Worm (Caenorhabditis elegans) whole organism, young adult: ENCODE data around the gene ZC513.3.

Experiments
- B0336.3 ChIP-seq: fragments of 200-800 bp; sonication (Bioruptor generic); IDR thresholded peaks from 2 replicates; pipeline ENCODE4 v1.3.6; 2022; ENCODE audit warnings: missing genetic modification characterization, missing compliant biosample characterization
- F37B4.10 ChIP-seq: fragments of 200-800 bp; sonication (Bioruptor generic); IDR thresholded peaks from 2 replicates; pipeline ENCODE4 v1.3.6; 2022; ENCODE audit warnings: missing genetic modification characterization, missing compliant biosample characterization
- K11D2.4 ChIP-seq: fragments of 200-800 bp; sonication (Bioruptor generic); IDR thresholded peaks from 2 replicates; pipeline ENCODE4 v1.3.6; 2022; ENCODE audit warnings: missing genetic modification reagents, missing genetic modification characterization, missing compliant biosample characterization
- K12H6.12 ChIP-seq: fragments of 200-800 bp; sonication (Bioruptor generic); optimal IDR thresholded peaks from 2 replicates; lab custom pipeline; 2018; ENCODE audit warnings: mild to moderate bottlenecking, missing genetic modification characterization, missing compliant biosample characterization
- Y53G8AR.9 ChIP-seq: fragments of 200-800 bp; sonication (Bioruptor generic); conservative IDR thresholded peaks from 2 replicates; pipeline ENCODE4 v1.3.6; 2022; ENCODE audit warnings: missing genetic modification reagents, missing genetic modification characterization, missing compliant biosample characterization
- Y56A3A.18 ChIP-seq: fragments of 200-800 bp; sonication (Bioruptor generic); IDR thresholded peaks from 2 replicates; pipeline ENCODE4 v1.3.6; 2022; ENCODE audit warnings: missing genetic modification reagents, missing genetic modification characterization, missing compliant biosample characterization
- ZK185.1 ChIP-seq: sonication (generic microtip); optimal IDR thresholded peaks from 2 replicates; lab custom pipeline; 2016; ENCODE audit warnings: mild to moderate bottlenecking, missing genetic modification characterization, missing compliant biosample characterization; ENCODE audit not compliant: poor library complexity, severe bottlenecking
- akir-1 ChIP-seq: fragments of 200-800 bp; sonication (Bioruptor generic); optimal IDR thresholded peaks from 2 replicates; lab custom pipeline; 2018; ENCODE audit warnings: mild to moderate bottlenecking, missing genetic modification characterization, moderate library complexity, missing compliant biosample characterization
- ama-1 ChIP-seq, 3 experiments: fragments of 150-350 bp in 1 of 3; sonication (generic microtip) in 2 of 3; optimal IDR thresholded peaks; 2 replicates each; lab custom pipeline; 2014 to 2018; ENCODE audit warnings: missing biosample characterization in 2 of 3, missing genetic modification characterization in 2 of 3, missing genetic modification reagents in 2 of 3
- atf-7 ChIP-seq: sonication (generic microtip); optimal IDR thresholded peaks from 2 replicates; lab custom pipeline; 2017; ENCODE audit warnings: mild to moderate bottlenecking, missing genetic modification characterization, missing compliant biosample characterization
- attf-5 ChIP-seq: fragments of 200-800 bp; sonication (Bioruptor generic); optimal IDR thresholded peaks from 2 replicates; lab custom pipeline; 2018; ENCODE audit warnings: mild to moderate bottlenecking, missing genetic modification characterization, missing compliant biosample characterization
- cebp-1 ChIP-seq, 2 experiments: fragments of 200-800 bp in 1 of 2; sonication (Bioruptor generic) in 1 of 2; sonication (generic microtip) in 1 of 2; IDR thresholded peaks in 1 of 2; optimal IDR thresholded peaks in 1 of 2; 2 replicates each; pipeline versions ENCODE4 v1.3.6 to Lab custom; 2017 to 2022; ENCODE audit warnings: missing compliant biosample characterization in 2 of 2, missing genetic modification characterization in 2 of 2, mild to moderate bottlenecking in 1 of 2, missing genetic modification reagents in 1 of 2, moderate library complexity in 1 of 2
- die-1 ChIP-seq: sonication (generic microtip); optimal IDR thresholded peaks from 2 replicates; lab custom pipeline; 2016; ENCODE audit warnings: missing genotype, mild to moderate bottlenecking, missing genetic modification characterization, missing compliant biosample characterization
- dox-1 ChIP-seq: fragments of 200-800 bp; sonication (Bioruptor generic); IDR thresholded peaks from 2 replicates; pipeline ENCODE4 v1.3.6; 2022; ENCODE audit warnings: missing genetic modification reagents, missing genetic modification characterization, missing compliant biosample characterization
- egrh-3 ChIP-seq: fragments of 200-800 bp; sonication (Bioruptor generic); IDR thresholded peaks from 2 replicates; pipeline ENCODE4 v1.3.6; 2022; ENCODE audit warnings: missing genetic modification reagents, missing genetic modification characterization, missing compliant biosample characterization
- ekl-4 ChIP-seq: fragments of 200-800 bp; sonication (Bioruptor generic); IDR thresholded peaks from 2 replicates; pipeline ENCODE4 v1.3.6; 2022; ENCODE audit warnings: missing genetic modification reagents, missing genetic modification characterization, missing compliant biosample characterization
- ets-4 ChIP-seq: fragments of 200-800 bp; sonication (Bioruptor generic); optimal IDR thresholded peaks from 2 replicates; lab custom pipeline; 2018; ENCODE audit warnings: mild to moderate bottlenecking, missing genetic modification characterization, missing compliant biosample characterization
- hlh-12 ChIP-seq: sonication (generic microtip); optimal IDR thresholded peaks from 2 replicates; lab custom pipeline; 2016; ENCODE audit warnings: missing genetic modification characterization, missing compliant biosample characterization
- hmg-1.2 ChIP-seq: fragments of 200-800 bp; sonication (Bioruptor generic); IDR thresholded peaks from 2 replicates; pipeline ENCODE4 v1.3.6; 2022; ENCODE audit warnings: missing genetic modification reagents, missing genetic modification characterization, missing compliant biosample characterization
- hmg-20 ChIP-seq: fragments of 200-800 bp; sonication (Bioruptor generic); IDR thresholded peaks from 2 replicates; pipeline ENCODE4 v1.3.6; 2022; ENCODE audit warnings: missing genetic modification reagents, missing genetic modification characterization, missing compliant biosample characterization
- let-607 ChIP-seq, 2 experiments: fragments of 200-800 bp in 1 of 2; sonication (Bioruptor generic) in 1 of 2; sonication (generic microtip) in 1 of 2; optimal IDR thresholded peaks; 2 replicates each; lab custom pipeline; 2016 to 2018; ENCODE audit warnings: mild to moderate bottlenecking in 2 of 2, missing compliant biosample characterization in 2 of 2, missing genetic modification characterization in 2 of 2, moderate library complexity in 2 of 2, missing genotype in 1 of 2
- lin-35 ChIP-seq, 3 experiments: fragments of 150-350 bp in 2 of 3; sonication (generic microtip) in 1 of 3; optimal IDR thresholded peaks; 2 replicates each; lab custom pipeline; 2014 to 2018; ENCODE audit warnings: missing biosample characterization in 3 of 3, missing genetic modification characterization in 3 of 3, missing genetic modification reagents in 3 of 3
- lin-40 ChIP-seq: sonication (generic microtip); optimal IDR thresholded peaks from 2 replicates; lab custom pipeline; 2016; ENCODE audit warnings: missing genetic modification characterization, mild to moderate bottlenecking, missing compliant biosample characterization, missing genotype, missing genetic modification reagents
- lsy-27 ChIP-seq: sonication (generic microtip); optimal IDR thresholded peaks from 2 replicates; lab custom pipeline; 2017; ENCODE audit warnings: missing genetic modification characterization, mild to moderate bottlenecking, missing compliant biosample characterization, antibody characterized with exemption, missing genotype, borderline replicate concordance; ENCODE audit not compliant: insufficient read depth
- madf-10 ChIP-seq: sonication (generic microtip); optimal IDR thresholded peaks from 2 replicates; lab custom pipeline; 2016; ENCODE audit warnings: mild to moderate bottlenecking, missing genetic modification characterization, missing compliant biosample characterization
- madf-3 ChIP-seq: fragments of 200-800 bp; sonication (Bioruptor generic); IDR thresholded peaks from 2 replicates; pipeline ENCODE4 v1.3.6; 2022; ENCODE audit warnings: missing genetic modification reagents, missing genetic modification characterization, missing compliant biosample characterization
- nfyb-1 ChIP-seq: fragments of 200-800 bp; sonication (Bioruptor generic); IDR thresholded peaks from 2 replicates; pipeline ENCODE4 v1.3.6; 2022; ENCODE audit warnings: missing genetic modification reagents, missing genetic modification characterization, missing compliant biosample characterization
- nhr-80 ChIP-seq: sonication (generic microtip); optimal IDR thresholded peaks from 2 replicates; lab custom pipeline; 2016; ENCODE audit warnings: missing genetic modification characterization, missing compliant biosample characterization
- nhr-90 ChIP-seq: sonication (generic microtip); optimal IDR thresholded peaks from 2 replicates; lab custom pipeline; 2016; ENCODE audit warnings: missing genotype, mild to moderate bottlenecking, missing genetic modification characterization, missing compliant biosample characterization
- pbrm-1 ChIP-seq: fragments of 200-800 bp; sonication (Bioruptor generic); IDR thresholded peaks from 2 replicates; pipeline ENCODE4 v1.3.6; 2022; ENCODE audit warnings: missing genetic modification reagents, missing genetic modification characterization, missing compliant biosample characterization
- pha-4 ChIP-seq: fragments of 150-350 bp; sonication (generic microtip); optimal IDR thresholded peaks from 2 replicates; lab custom pipeline; 2014; ENCODE audit warnings: missing biosample characterization, missing genetic modification reagents, missing genetic modification characterization
- rcor-1 ChIP-seq: fragments of 200-800 bp; sonication (Bioruptor generic); IDR thresholded peaks from 2 replicates; pipeline ENCODE4 v1.3.6; 2022; ENCODE audit warnings: missing genetic modification reagents, missing genetic modification characterization, missing compliant biosample characterization
- snpc-1.3 ChIP-seq: sonication (generic microtip); optimal IDR thresholded peaks from 2 replicates; lab custom pipeline; 2017; ENCODE audit warnings: missing genetic modification characterization, mild to moderate bottlenecking, missing compliant biosample characterization, antibody characterized with exemption, moderate library complexity, missing genotype, missing genetic modification reagents; ENCODE audit not compliant: insufficient read depth
- snpc-4 ChIP-seq, 5 experiments: fragments of 150-350 bp in 1 of 5; sonication (generic microtip) in 4 of 5; optimal IDR thresholded peaks; 2 replicates each; lab custom pipeline; 2014 to 2018; ENCODE audit warnings: missing genetic modification characterization in 5 of 5, missing biosample characterization in 3 of 5, antibody characterized with exemption in 2 of 5, mild to moderate bottlenecking in 2 of 5, missing compliant biosample characterization in 2 of 5, missing genotype in 2 of 5, moderate library complexity in 2 of 5, missing genetic modification reagents in 1 of 5
- tbp1 ChIP-seq: fragments of 200-800 bp; sonication (Bioruptor generic); optimal IDR thresholded peaks from 2 replicates; lab custom pipeline; 2018; ENCODE audit warnings: mild to moderate bottlenecking, missing genetic modification characterization, missing compliant biosample characterization
- zfh-2 ChIP-seq: fragments of 200-800 bp; sonication (Bioruptor generic); conservative IDR thresholded peaks from 2 replicates; pipeline ENCODE4 v1.3.6; 2022; ENCODE audit warnings: missing genetic modification reagents, missing genetic modification characterization, missing compliant biosample characterization
- zim-3 ChIP-seq: sonication (generic microtip); optimal IDR thresholded peaks from 2 replicates; lab custom pipeline; 2017; ENCODE audit warnings: mild to moderate bottlenecking, missing genetic modification characterization, moderate library complexity, missing compliant biosample characterization
- ztf-18 ChIP-seq: sonication (generic microtip); optimal IDR thresholded peaks from 2 replicates; lab custom pipeline; 2016; ENCODE audit warnings: missing genotype, mild to moderate bottlenecking, missing genetic modification characterization, missing compliant biosample characterization
- ztf-22 ChIP-seq: fragments of 200-800 bp; sonication (Bioruptor generic); optimal IDR thresholded peaks from 2 replicates; lab custom pipeline; 2018; ENCODE audit warnings: mild to moderate bottlenecking, missing genetic modification characterization, moderate library complexity, missing compliant biosample characterization
- ztf-25 ChIP-seq: fragments of 200-800 bp; sonication (Bioruptor generic); IDR thresholded peaks from 2 replicates; pipeline ENCODE4 v1.3.6; 2022; ENCODE audit warnings: missing genetic modification reagents, missing genetic modification characterization, missing compliant biosample characterization
- ztf-26 ChIP-seq: sonication (generic microtip); optimal IDR thresholded peaks from 2 replicates; lab custom pipeline; 2017; ENCODE audit warnings: missing genetic modification characterization, missing compliant biosample characterization
- ztf-28 ChIP-seq: fragments of 200-800 bp; sonication (Bioruptor generic); IDR thresholded peaks from 2 replicates; pipeline ENCODE4 v1.3.6; 2022; ENCODE audit warnings: missing genetic modification reagents, missing genetic modification characterization, missing compliant biosample characterization
- ztf-6 ChIP-seq: fragments of 200-800 bp; sonication (Bioruptor generic); IDR thresholded peaks from 2 replicates; pipeline ENCODE4 v1.3.6; 2022; ENCODE audit warnings: missing genetic modification reagents, missing genetic modification characterization, missing compliant biosample characterization

The ZC513.3 gene

ce11 chrV:8046706-8047105 lies at the start of gene ZC513.3:
TSS of gene ZC513.3 (plus strand) at chrV:8047006.
- TF ChIP-seq lsy-27 (tag; lab: Kevin White, UChicago) (no peak), ekl-4 (GFP tag; lab: Robert Waterston, UW) (no peak), attf-5 (GFP tag; lab: Kevin White, UChicago) (no peak), ztf-26 (tag; lab: Kevin White, UChicago) (no peak), snpc-1.3 (tag; lab: Kevin White, UChicago) (no peak), B0336.3 (GFP tag; lab: Robert Waterston, UW) (no peak)
- TF ChIP-seq, all 124 proteins: peak for 0

- TF ChIP-seq nfyb-1 (GFP tag; lab: Robert Waterston, UW): peak; percentile 49; the same call in 1 of the 2 replicates
- TF ChIP-seq ama-1 (optimal IDR thresholded peaks at IDR 0.05; lab: Kevin White, UChicago): no peak
- TF ChIP-seq ama-1 (GFP tag; optimal IDR thresholded peaks at IDR 0.05; lab: Kevin White, UChicago): no peak
- TF ChIP-seq ztf-28 (GFP tag; lab: Robert Waterston, UW): no peak
- TF ChIP-seq die-1: no peak
- TF ChIP-seq pha-4 (tag; lab: Kevin White, UChicago): peak; percentile 58
- no peak for TF ChIP-seq zim-3 (tag; lab: Kevin White, UChicago)
- TF ChIP-seq lin-40 (tag; lab: Kevin White, UChicago): peak; percentile 84
- TF ChIP-seq F37B4.10 (GFP tag; lab: Robert Waterston, UW): no peak
- TF ChIP-seq ets-4 (GFP tag; lab: Kevin White, UChicago): peak; percentile 52
- TF ChIP-seq ztf-18: peak; percentile 49
- no peak for TF ChIP-seq akir-1 (GFP tag; lab: Kevin White, UChicago)
- no peak for TF ChIP-seq tbp1 (GFP tag; lab: Kevin White, UChicago)
- TF ChIP-seq ztf-6 (GFP tag; lab: Robert Waterston, UW): no peak
- TF ChIP-seq egrh-3 (GFP tag; lab: Robert Waterston, UW): peak; percentile 8; the same call in 1 of the 2 replicates
- 0 out of 2 replicates have a peak, but pooled peaks have one; percentile 68 for TF ChIP-seq Y53G8AR.9 (GFP tag; lab: Robert Waterston, UW)
- TF ChIP-seq hmg-20: no peak
- TF ChIP-seq Y56A3A.18 (GFP tag; lab: Robert Waterston, UW): 0 out of 2 replicates have a peak, but pooled peaks have one; percentile 68
- TF ChIP-seq ztf-22 (GFP tag; lab: Kevin White, UChicago): peak; percentile 75
- TF ChIP-seq madf-3: 0 out of 2 replicates have a peak, but pooled peaks have one; percentile 30
- TF ChIP-seq K12H6.12 (tag; lab: Kevin White, UChicago): peak; percentile 81
- peak; percentile 85 for TF ChIP-seq attf-5 (GFP tag; lab: Kevin White, UChicago)
- peak; percentile 62 to 68 for TF ChIP-seq let-607 (tag; optimal IDR thresholded peaks at IDR 0.05; lab: Kevin White, UChicago)
- no peak for TF ChIP-seq hlh-12 (tag; lab: Kevin White, UChicago)
- no peak for TF ChIP-seq K11D2.4 (GFP tag; lab: Robert Waterston, UW)
- TF ChIP-seq rcor-1 (GFP tag; lab: Robert Waterston, UW): 0 out of 2 replicates have a peak, but pooled peaks have one; percentile 21
- TF ChIP-seq pbrm-1 (GFP tag; lab: Robert Waterston, UW): peak; percentile 57
- TF ChIP-seq ztf-25 (GFP tag; lab: Robert Waterston, UW): no peak
- TF ChIP-seq nhr-90 (tag; lab: Kevin White, UChicago): peak; percentile 58
- peak in 1 of 3 experiments; percentile 80 for TF ChIP-seq lin-35 (GFP tag; optimal IDR thresholded peaks at IDR 0.05; lab: Kevin White, UChicago)
- no peak; the same call in 1 of the 2 replicates for TF ChIP-seq dox-1 (GFP tag; lab: Robert Waterston, UW)
- peak; percentile 26 for TF ChIP-seq ZK185.1 (tag; lab: Kevin White, UChicago)
- peak; percentile 85 for TF ChIP-seq atf-7 (tag; lab: Kevin White, UChicago)
- TF ChIP-seq zfh-2 (GFP tag; lab: Robert Waterston, UW): 0 out of 2 replicates have a peak, but pooled peaks have one; percentile 5
- TF ChIP-seq snpc-4 (GFP tag; optimal IDR thresholded peaks at IDR 0.05; lab: Kevin White, UChicago): no peak
- TF ChIP-seq snpc-4 (tag; optimal IDR thresholded peaks at IDR 0.05; lab: Kevin White, UChicago): peak; percentile 29 to 51 (median 40)
- peak; percentile 29 for TF ChIP-seq madf-10 (tag; lab: Kevin White, UChicago)
- peak; percentile 98 for TF ChIP-seq nhr-80 (tag; lab: Kevin White, UChicago)
- peak; percentile 77 for TF ChIP-seq hmg-1.2
- TF ChIP-seq cebp-1 (GFP tag; IDR thresholded peaks at IDR 0.05; lab: Robert Waterston, UW): no peak
- peak; percentile 88 for TF ChIP-seq cebp-1 (tag; optimal IDR thresholded peaks at IDR 0.05; lab: Kevin White, UChicago)
Observed at ce11 chrV:8000929-8001513, 45.8 kb upstream of the ZC513.3 start, which contains the start of gene Y97E10AR.1. TSS of gene Y97E10AR.1 (plus strand) at chrV:8001463.
